Fruit fly (Drosophila melanogaster): ENCODE measurements around the gene CG31106.

CG31106 gene

dm6 chr3R:25247379-25247869 lies 31.3 kb downstream of the CG31106 start, which contains the start of the genes RpS27 and Nup37 (continued):
- TF ChIP-seq inv (GFP tag; IDR thresholded peaks at IDR 0.05; ENCODE audit: partially characterized antibody) (no peak), Sry-δ (GFP tag; optimal IDR thresholded peaks at IDR 0.05) (peak; percentile 83), Hsf (GFP tag; optimal IDR thresholded peaks at IDR 0.05) (peak; percentile 98), Hr3 (GFP tag; optimal IDR thresholded peaks at IDR 0.05) (peak; percentile 96), CG14441 (GFP tag; IDR thresholded peaks at IDR 0.05) (peak; percentile 95), salm (tag; optimal IDR thresholded peaks at IDR 0.05) (peak; percentile 90), Atf6 (GFP tag; IDR thresholded peaks at IDR 0.05) (peak; percentile 93), ham (GFP tag; IDR thresholded peaks at IDR 0.05) (peak; percentile 94), CG34376 (GFP tag; optimal IDR thresholded peaks at IDR 0.05) (peak; percentile 100), Doc3 (GFP tag; IDR thresholded peaks at IDR 0.05; ENCODE audit: partially characterized antibody) (no peak), ato (GFP tag; IDR thresholded peaks at IDR 0.05; ENCODE audit: partially characterized antibody) (no peak), ind (GFP tag; optimal IDR thresholded peaks at IDR 0.05) (peak; percentile 96), Trl (optimal IDR thresholded peaks at IDR 0.05) (no peak), Trl (GFP tag; optimal IDR thresholded peaks at IDR 0.05) (peak; percentile 99), NK7.1 (GFP tag; optimal IDR thresholded peaks at IDR 0.05) (peak; percentile 99), CG8944 (GFP tag; optimal IDR thresholded peaks at IDR 0.05) (peak; percentile 98), gce (GFP tag; IDR thresholded peaks at IDR 0.05) (peak; percentile 98), CG13123 (GFP tag; optimal IDR thresholded peaks at IDR 0.05) (peak; percentile 100), CG12744 (GFP tag; optimal IDR thresholded peaks at IDR 0.05) (peak; percentile 96), CG1832 (GFP tag; optimal IDR thresholded peaks at IDR 0.05) (no peak), D19B (GFP tag; optimal IDR thresholded peaks at IDR 0.05) (peak; percentile 94), Oaz (GFP tag; IDR thresholded peaks at IDR 0.05) (peak; percentile 92), E2f1 (GFP tag; IDR thresholded peaks at IDR 0.05) (peak; percentile 94), CG7786 (GFP tag; optimal IDR thresholded peaks at IDR 0.05) (peak; percentile 98), CG13296 (GFP tag; optimal IDR thresholded peaks at IDR 0.05) (peak; percentile 98), stc (GFP tag; IDR thresholded peaks at IDR 0.05) (peak; percentile 93), wor (GFP tag; IDR thresholded peaks at IDR 0.05) (peak; percentile 74), eyg (GFP tag; optimal IDR thresholded peaks at IDR 0.05) (peak; percentile 99), CG11093 (GFP tag; IDR thresholded peaks at IDR 0.05) (peak; percentile 85), ase (GFP tag; IDR thresholded peaks at IDR 0.05) (peak; percentile 98), dimm (GFP tag; IDR thresholded peaks at IDR 0.05) (peak; percentile 92), CG14860 (GFP tag; IDR thresholded peaks at IDR 0.05; ENCODE audit: partially characterized antibody) (no peak), klu (GFP tag; IDR thresholded peaks at IDR 0.05) (peak; percentile 92)

- TF ChIP-seq CG7556 (GFP tag; optimal IDR thresholded peaks at IDR 0.05), result no peak
- TF ChIP-seq CHES-1-like (GFP tag; optimal IDR thresholded peaks at IDR 0.05), result no peak
- no peak for TF ChIP-seq CG6765 (GFP tag; optimal IDR thresholded peaks at IDR 0.05)
- TF ChIP-seq Jarid2 (GFP tag; optimal IDR thresholded peaks at IDR 0.05), result no peak
- peak; percentile 35 for TF ChIP-seq CG17829 (tag; optimal IDR thresholded peaks at IDR 0.05)
- TF ChIP-seq Opbp (GFP tag; IDR thresholded peaks at IDR 0.05; ENCODE audit: partially characterized antibody), result peak; percentile 99
- TF ChIP-seq CG7745 (tag; optimal IDR thresholded peaks at IDR 0.05), result no peak
- TF ChIP-seq CG3995 (GFP tag; optimal IDR thresholded peaks at IDR 0.05), result peak; percentile 53
- TF ChIP-seq CG4617 (GFP tag; optimal IDR thresholded peaks at IDR 0.05; ENCODE audit: borderline replicate concordance), result no peak
- TF ChIP-seq HLH4C (GFP tag; IDR thresholded peaks at IDR 0.05; ENCODE audit: partially characterized antibody), result peak; percentile 99
- TF ChIP-seq al (GFP tag; IDR thresholded peaks at IDR 0.05), result 0 out of 2 replicates have a peak, but pooled peaks have one; percentile 5
- TF ChIP-seq Adf1 (GFP tag; IDR thresholded peaks at IDR 0.05), result peak; percentile 5; the same call in 1 of the 2 replicates
- peak; percentile 23 for TF ChIP-seq sug (tag; optimal IDR thresholded peaks at IDR 0.05)
- peak; percentile 64 for TF ChIP-seq CG9932 (GFP tag; IDR thresholded peaks at IDR 0.05)
- 0 out of 2 replicates have a peak, but pooled peaks have one; percentile 19 for TF ChIP-seq E2f1 (GFP tag; IDR thresholded peaks at IDR 0.05)
- no peak for TF ChIP-seq fu2 (GFP tag; optimal IDR thresholded peaks at IDR 0.05)
- TF ChIP-seq CG15601 (tag; optimal IDR thresholded peaks at IDR 0.05), result peak; percentile 37
- no peak for TF ChIP-seq CG31388 (GFP tag; optimal IDR thresholded peaks at IDR 0.05)
Measured at dm6 chr3R:25249145-25250141, 33.3 kb downstream of the CG31106 start, which contains the start of gene Nup358. TSS of gene Nup358 (plus strand) at chr3R:25249348.

Data from whole organism, embryonic.